Worm (Caenorhabditis elegans) whole organism, early embryonic: Measurements from ENCODE around the gene nprl-2.

ENCODE experiments used
- ceh-36 ChIP-seq: sonication (generic microtip); optimal IDR thresholded peaks from 2 replicates; lab custom pipeline; 2016; ENCODE audit warnings: missing genetic modification characterization, inconsistent platforms, missing compliant biosample characterization
- pes-1 ChIP-seq: fragments of 200-800 bp; sonication (Bioruptor generic); IDR thresholded peaks from 2 replicates; pipeline ENCODE4 v1.3.6; 2022; ENCODE audit warnings: missing genetic modification reagents, missing genetic modification characterization, missing compliant biosample characterization

DNA sequence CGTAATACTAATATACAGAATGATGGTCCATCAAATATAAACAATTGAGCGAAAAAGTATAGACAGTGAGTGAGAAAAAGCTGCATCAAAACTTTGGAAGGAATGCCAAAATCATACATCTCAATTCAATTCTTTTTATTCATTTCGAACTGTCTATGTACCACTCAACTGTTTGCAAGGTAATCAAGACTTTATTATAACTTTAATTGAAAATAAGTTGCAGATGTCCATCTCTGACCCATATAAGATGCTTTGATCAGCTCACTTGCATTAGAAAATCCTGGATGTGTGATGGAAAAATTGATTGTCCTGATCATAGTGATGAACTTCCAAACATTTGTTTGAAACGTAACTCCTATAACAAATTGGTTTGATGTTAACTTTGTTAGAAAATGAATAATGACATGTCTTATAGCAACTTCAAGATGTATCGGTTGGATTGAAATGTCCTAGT is 11.0 kb downstream of the nprl-2 start, which contains the start of gene F32E10.8:
- TF ChIP-seq pes-1 (no peak), ceh-36 (tag; lab: Kevin White, UChicago) (no peak)
